Worm (Caenorhabditis elegans): ENCODE measurements around the gene crn-3.

Gene crn-3

DNA sequence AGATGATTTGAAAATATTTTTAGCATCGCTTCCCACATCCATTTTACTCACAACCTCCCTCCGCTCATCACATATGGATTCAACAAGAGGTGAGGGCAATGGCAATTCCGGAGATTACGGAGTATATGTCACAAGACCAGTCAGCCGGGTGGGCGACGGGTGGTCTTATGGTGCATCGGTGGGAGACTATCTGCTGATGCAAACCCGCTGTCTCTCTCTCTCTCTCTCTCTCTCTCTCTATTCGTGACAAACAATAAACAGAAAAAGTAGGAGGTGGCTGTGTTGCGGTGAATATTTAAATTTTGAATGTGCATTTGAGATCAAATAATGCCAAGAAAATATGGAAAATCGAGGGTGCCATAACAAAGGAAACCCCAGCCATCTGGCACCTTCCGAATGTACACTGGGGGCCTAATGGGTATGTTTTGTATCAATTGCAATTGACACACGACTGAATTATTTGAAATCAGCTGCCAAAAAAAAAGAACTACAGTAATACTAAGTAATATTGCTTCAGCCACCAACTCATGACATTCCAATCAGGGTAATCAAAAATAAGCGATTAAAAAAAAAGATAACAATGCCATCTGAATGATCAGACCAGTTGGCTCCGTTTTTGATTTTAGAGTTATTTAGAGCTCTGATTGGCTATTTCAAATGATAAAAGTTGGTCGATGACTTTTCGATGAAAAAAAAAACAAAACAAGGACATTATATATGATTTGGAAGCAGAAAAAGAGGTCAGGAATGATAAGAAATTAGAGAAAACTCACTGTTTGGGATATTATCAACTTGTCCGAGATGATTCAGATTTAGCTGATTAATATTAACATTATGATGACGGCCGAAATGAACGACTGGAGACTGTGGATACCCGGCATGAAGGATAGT lies 39.8 kb upstream of the crn-3 start (continued):
- no peak for TF ChIP-seq dmd-8 (GFP tag; IDR thresholded peaks at IDR 0.05)
- 0 out of 2 replicates have a peak, but pooled peaks have one; percentile 22 for TF ChIP-seq zfp-3 (GFP tag; conservative IDR thresholded peaks at IDR 0.05)
- no peak for TF ChIP-seq ceh-32 (tag; optimal IDR thresholded peaks at IDR 0.05; ENCODE audit: poor library complexity)
- TF ChIP-seq nhr-237 (tag; optimal IDR thresholded peaks at IDR 0.05) = no peak
- no peak for TF ChIP-seq pha-4 (GFP tag; IDR thresholded peaks at IDR 0.05)
- TF ChIP-seq pha-4 (tag; optimal IDR thresholded peaks at IDR 0.05) = no peak
- 0 out of 2 replicates have a peak, but pooled peaks have one; percentile 23 for TF ChIP-seq madf-9 (GFP tag; conservative IDR thresholded peaks at IDR 0.05)
- no peak for TF ChIP-seq nhr-11 (tag; optimal IDR thresholded peaks at IDR 0.05)
- TF ChIP-seq vab-7 (GFP tag; IDR thresholded peaks at IDR 0.05) = peak; percentile 53; the same call in 1 of the 2 replicates
- TF ChIP-seq daf-8 (GFP tag; IDR thresholded peaks at IDR 0.05) = no peak
- TF ChIP-seq set-16 (GFP tag; IDR thresholded peaks at IDR 0.05) = no peak
- 0 out of 2 replicates have a peak, but pooled peaks have one; percentile 14 for TF ChIP-seq tra-1 (GFP tag; IDR thresholded peaks at IDR 0.05)
- peak; percentile 91 for TF ChIP-seq hlh-30 (tag; optimal IDR thresholded peaks at IDR 0.05; ENCODE audit: insufficient read depth)
- TF ChIP-seq nhr-76 (tag; optimal IDR thresholded peaks at IDR 0.05) = no peak
- TF ChIP-seq Y105C5A.15 (GFP tag; IDR thresholded peaks at IDR 0.05) = peak; percentile 63; the same call in 1 of the 2 replicates
- TF ChIP-seq mxl-2 (GFP tag; conservative IDR thresholded peaks at IDR 0.05) = no peak
- TF ChIP-seq duxl-1 (tag; optimal IDR thresholded peaks at IDR 0.05; ENCODE audit: poor library complexity) = no peak
- no peak for TF ChIP-seq ceh-82 (tag; optimal IDR thresholded peaks at IDR 0.05)
- TF ChIP-seq ceh-28 (tag; optimal IDR thresholded peaks at IDR 0.05) = no peak
- TF ChIP-seq lir-3 (tag; optimal IDR thresholded peaks at IDR 0.05) = no peak
- TF ChIP-seq rbr-2 (tag; optimal IDR thresholded peaks at IDR 0.05) = no peak
- no peak for TF ChIP-seq R02D3.7 (tag; optimal IDR thresholded peaks at IDR 0.05)
- TF ChIP-seq daf-16 (GFP tag; optimal IDR thresholded peaks at IDR 0.05) = no peak
- peak; percentile 14 for TF ChIP-seq daf-16 (tag; optimal IDR thresholded peaks at IDR 0.05)
- TF ChIP-seq nhr-10 (tag; optimal IDR thresholded peaks at IDR 0.05) = no peak
- no peak for TF ChIP-seq sdz-12 (GFP tag; optimal IDR thresholded peaks at IDR 0.05)
- no peak for TF ChIP-seq tag-97 (GFP tag; IDR thresholded peaks at IDR 0.05)
- no peak for TF ChIP-seq ztf-7 (tag; optimal IDR thresholded peaks at IDR 0.05)
- no peak for TF ChIP-seq ceh-44 (GFP tag; IDR thresholded peaks at IDR 0.05)
- no peak for TF ChIP-seq lin-15B (tag; optimal IDR thresholded peaks at IDR 0.05)
- peak in 1 of 2 experiments; percentile 2; a peak in 1 of 4 replicates for TF ChIP-seq madf-5 (GFP tag; IDR thresholded peaks at IDR 0.05)
- TF ChIP-seq nhr-25 (tag; optimal IDR thresholded peaks at IDR 0.05; ENCODE audit: borderline replicate concordance, insufficient read depth) = no peak
- TF ChIP-seq nhr-77 (tag; optimal IDR thresholded peaks at IDR 0.05) = no peak
- no peak for TF ChIP-seq Y48G9A.11 (GFP tag; IDR thresholded peaks at IDR 0.05)
- TF ChIP-seq egl-43 (GFP tag; IDR thresholded peaks at IDR 0.05) = no peak
- TF ChIP-seq egl-27 (tag; optimal IDR thresholded peaks at IDR 0.05) = no peak
- TF ChIP-seq unc-39 (tag; optimal IDR thresholded peaks at IDR 0.05) = no peak
- TF ChIP-seq nhr-6 (tag; optimal IDR thresholded peaks at IDR 0.05) = no peak
- no peak for TF ChIP-seq ZK337.2 (GFP tag; IDR thresholded peaks at IDR 0.05)
- peak; percentile 56; the same call in 1 of the 2 replicates for TF ChIP-seq snpc-1.2 (GFP tag; IDR thresholded peaks at IDR 0.05)
- no peak for TF ChIP-seq lin-38 (GFP tag; IDR thresholded peaks at IDR 0.05)
- TF ChIP-seq mdt-29 (GFP tag; IDR thresholded peaks at IDR 0.05) = no peak
- no peak for TF ChIP-seq pqm-1 (tag; optimal IDR thresholded peaks at IDR 0.05)
- no peak for TF ChIP-seq unc-62 (GFP tag; optimal IDR thresholded peaks at IDR 0.05 in 1 of 2)
- TF ChIP-seq unc-62 (tag; optimal IDR thresholded peaks at IDR 0.05) = no peak
- TF ChIP-seq F10B5.3 (tag; optimal IDR thresholded peaks at IDR 0.05) = no peak

Measured in whole organism, L4 larva.